Fruit fly (Drosophila melanogaster) whole organism, embryonic: ENCODE data around the gene CG43273.

Experiments
- C15 ChIP-seq: fragments of 200-800 bp; sonication (Bioruptor generic); IDR thresholded peaks from 3 replicates; pipeline ENCODE4 v1.3.6; 2022; ENCODE audit warnings: missing biosample characterization, missing genetic modification characterization
- CG11560 ChIP-seq: fragments of 200-800 bp; sonication (Bioruptor generic); IDR thresholded peaks from 3 replicates; pipeline ENCODE4 v1.3.6; 2022; ENCODE audit warnings: missing biosample characterization, missing genetic modification characterization
- CG11723 ChIP-seq: fragments of 200-800 bp; sonication (Bioruptor generic); optimal IDR thresholded peaks from 2 replicates; lab custom pipeline; 2017; ENCODE audit warnings: missing biosample characterization, mild to moderate bottlenecking, missing genetic modification characterization
- CG12104 ChIP-seq: fragments of 200-800 bp; sonication (Bioruptor generic); optimal IDR thresholded peaks from 3 replicates; lab custom pipeline; 2016; ENCODE audit warnings: missing biosample characterization, missing genetic modification characterization
- CG12391 ChIP-seq: fragments of 200-800 bp; sonication (Bioruptor generic); optimal IDR thresholded peaks from 3 replicates; lab custom pipeline; 2018; ENCODE audit warnings: missing biosample characterization, mild to moderate bottlenecking, missing genetic modification characterization, moderate library complexity
- CG13624 ChIP-seq: fragments of 200-800 bp; sonication (Bioruptor generic); optimal IDR thresholded peaks from 2 replicates; lab custom pipeline; 2016; ENCODE audit warnings: missing biosample characterization, missing genetic modification characterization
- CG14014 ChIP-seq: fragments of 200-800 bp; sonication (Bioruptor generic); IDR thresholded peaks from 2 replicates; pipeline ENCODE4 v1.3.6; 2022; ENCODE audit warnings: missing biosample characterization, missing genetic modification characterization
- CG14050 ChIP-seq: fragments of 200-800 bp; sonication (Bioruptor generic); IDR thresholded peaks from 3 replicates; pipeline ENCODE4 v1.3.6; 2022; ENCODE audit warnings: missing biosample characterization, missing genetic modification characterization
- CG15073 ChIP-seq: fragments of 200-800 bp; sonication (Bioruptor generic); optimal IDR thresholded peaks from 2 replicates; lab custom pipeline; 2016; ENCODE audit warnings: missing biosample characterization, missing genetic modification characterization
- CG15479 ChIP-seq: fragments of 200-800 bp; sonication (Bioruptor generic); optimal IDR thresholded peaks from 3 replicates; lab custom pipeline; 2019; ENCODE audit warnings: missing biosample characterization, mild to moderate bottlenecking, missing genetic modification characterization, moderate library complexity
- CG17328 ChIP-seq: fragments of 200-800 bp; sonication (Bioruptor generic); IDR thresholded peaks from 2 replicates; pipeline ENCODE4 v1.3.6; 2022; ENCODE audit warnings: missing biosample characterization, missing genetic modification characterization
- CG17568 ChIP-seq: fragments of 200-800 bp; sonication (Bioruptor generic); optimal IDR thresholded peaks from 2 replicates; lab custom pipeline; 2018; ENCODE audit warnings: missing biosample characterization, mild to moderate bottlenecking, missing genetic modification characterization, moderate library complexity
- CG30020 ChIP-seq: fragments of 200-800 bp; optimal IDR thresholded peaks from 2 replicates; lab custom pipeline; 2019; ENCODE audit warnings: missing biosample characterization, mild to moderate bottlenecking, missing genetic modification characterization, moderate library complexity
- CG4404 ChIP-seq: fragments of 200-800 bp; sonication (Bioruptor generic); IDR thresholded peaks from 2 replicates; pipeline ENCODE4 v1.3.6; 2022; ENCODE audit warnings: missing biosample characterization, missing genetic modification characterization
- CG5180 ChIP-seq: fragments of 200-800 bp; sonication (Bioruptor generic); optimal IDR thresholded peaks from 3 replicates; lab custom pipeline; 2017; ENCODE audit warnings: missing biosample characterization, missing genetic modification characterization, mild to moderate bottlenecking, moderate library complexity, missing genetic modification reagents
- CG5953 ChIP-seq: fragments of 200-800 bp; sonication (Bioruptor generic); IDR thresholded peaks from 2 replicates; pipeline ENCODE4 v1.3.6; 2022; ENCODE audit warnings: missing biosample characterization, missing genetic modification characterization
- CG6272 ChIP-seq: fragments of 200-800 bp; sonication (Bioruptor generic); IDR thresholded peaks from 2 replicates; pipeline ENCODE4 v1.3.6; 2022; ENCODE audit warnings: missing biosample characterization, missing genetic modification characterization
- CG6791 ChIP-seq: fragments of 200-800 bp; sonication (Bioruptor generic); IDR thresholded peaks from 3 replicates; pipeline ENCODE4 v1.3.6; 2022; ENCODE audit warnings: missing biosample characterization, missing genetic modification characterization; ENCODE audit not compliant: partially characterized antibody
- CG6854 ChIP-seq: fragments of 200-800 bp; sonication (Bioruptor generic); optimal IDR thresholded peaks from 3 replicates; lab custom pipeline; 2017; ENCODE audit warnings: missing biosample characterization, mild to moderate bottlenecking, missing genetic modification characterization
- CG8281 ChIP-seq: fragments of 200-800 bp; sonication (Bioruptor generic); optimal IDR thresholded peaks from 2 replicates; lab custom pipeline; 2018; ENCODE audit warnings: missing biosample characterization, mild to moderate bottlenecking, missing genetic modification characterization, moderate library complexity
- CG8359 ChIP-seq: fragments of 200-800 bp; sonication (Bioruptor generic); optimal IDR thresholded peaks from 2 replicates; lab custom pipeline; 2017; ENCODE audit warnings: missing biosample characterization, mild to moderate bottlenecking, missing genetic modification characterization, borderline replicate concordance
- CG8388 ChIP-seq: fragments of 200-800 bp; sonication (Bioruptor generic); optimal IDR thresholded peaks from 2 replicates; lab custom pipeline; 2019; ENCODE audit warnings: missing biosample characterization, mild to moderate bottlenecking, missing genetic modification characterization, moderate library complexity
- Camta ChIP-seq: fragments of 200-800 bp; sonication (Bioruptor generic); optimal IDR thresholded peaks from 2 replicates; lab custom pipeline; 2016; ENCODE audit warnings: missing biosample characterization, missing genetic modification characterization
- CrebB ChIP-seq: fragments of 200-800 bp; sonication (Bioruptor generic); optimal IDR thresholded peaks from 3 replicates; lab custom pipeline; 2018; ENCODE audit warnings: missing biosample characterization, mild to moderate bottlenecking, missing genetic modification characterization
- Doc3 ChIP-seq: fragments of 200-800 bp; sonication (Bioruptor generic); IDR thresholded peaks from 3 replicates; pipeline ENCODE4 v1.3.6; 2022; ENCODE audit warnings: missing biosample characterization, missing genetic modification characterization; ENCODE audit not compliant: partially characterized antibody
- Fer3 ChIP-seq: fragments of 200-800 bp; sonication (Bioruptor generic); optimal IDR thresholded peaks from 2 replicates; lab custom pipeline; 2018; ENCODE audit warnings: missing biosample characterization, mild to moderate bottlenecking, missing genetic modification characterization, moderate library complexity
- GATAe ChIP-seq: fragments of 200-800 bp; sonication (Bioruptor generic); conservative IDR thresholded peaks from 2 replicates; pipeline ENCODE4 v1.3.6; 2022; ENCODE audit warnings: missing biosample characterization, missing genetic modification characterization
- Hand ChIP-seq: fragments of 200-800 bp; sonication (Bioruptor generic); optimal IDR thresholded peaks from 2 replicates; lab custom pipeline; 2017; ENCODE audit warnings: mild to moderate bottlenecking, missing biosample characterization, missing genetic modification reagents, missing genetic modification characterization
- Hey ChIP-seq: fragments of 200-800 bp; sonication (Bioruptor generic); optimal IDR thresholded peaks from 3 replicates; lab custom pipeline; 2018; ENCODE audit warnings: missing biosample characterization, mild to moderate bottlenecking, missing genetic modification characterization
- Hr3 ChIP-seq: fragments of 200-800 bp; sonication (Bioruptor generic); optimal IDR thresholded peaks from 3 replicates; lab custom pipeline; 2016; ENCODE audit warnings: missing biosample characterization, missing genetic modification characterization
- Hr51 ChIP-seq, 2 experiments: fragments of 200-800 bp; sonication (Bioruptor generic); optimal IDR thresholded peaks; 2 replicates in 1 of 2; 3 replicates in 1 of 2; lab custom pipeline; 2016 to 2018; ENCODE audit warnings: missing biosample characterization in 2 of 2, missing genetic modification characterization in 2 of 2, mild to moderate bottlenecking in 1 of 2, moderate library complexity in 1 of 2
- Lpt ChIP-seq: fragments of >200 bp; optimal IDR thresholded peaks from 2 replicates; lab custom pipeline; 2018; ENCODE audit warnings: missing biosample characterization, missing genetic modification characterization
- Mes4 ChIP-seq: fragments of 200-800 bp; sonication (Bioruptor generic); optimal IDR thresholded peaks from 2 replicates; lab custom pipeline; 2016; ENCODE audit warnings: missing biosample characterization, missing genetic modification characterization
- NFAT ChIP-seq: fragments of 200-800 bp; sonication (Bioruptor generic); IDR thresholded peaks from 2 replicates; pipeline ENCODE4 v1.3.6; 2022; ENCODE audit warnings: missing biosample characterization, missing genetic modification characterization
- Ptx1 ChIP-seq: fragments of 200-800 bp; sonication (Bioruptor generic); IDR thresholded peaks from 2 replicates; pipeline ENCODE4 v1.3.6; 2022; ENCODE audit warnings: missing biosample characterization, missing genetic modification characterization
- Side ChIP-seq: fragments of 200-800 bp; sonication (Bioruptor generic); optimal IDR thresholded peaks from 2 replicates; lab custom pipeline; 2016; ENCODE audit warnings: missing biosample characterization, missing genetic modification characterization
- ab ChIP-seq: fragments of 200-800 bp; sonication (Bioruptor generic); optimal IDR thresholded peaks from 2 replicates; lab custom pipeline; 2016; ENCODE audit warnings: missing biosample characterization, missing genetic modification characterization
- az2 ChIP-seq: fragments of 200-800 bp; sonication (Bioruptor generic); optimal IDR thresholded peaks from 3 replicates; lab custom pipeline; 2016; ENCODE audit warnings: missing biosample characterization, missing genetic modification characterization
- dm ChIP-seq: fragments of 200-800 bp; sonication (Bioruptor generic); optimal IDR thresholded peaks from 3 replicates; lab custom pipeline; 2016; ENCODE audit warnings: missing biosample characterization, missing genetic modification characterization
- dmrt99B ChIP-seq: fragments of 200-800 bp; sonication (Bioruptor generic); optimal IDR thresholded peaks from 2 replicates; lab custom pipeline; 2018; ENCODE audit warnings: missing biosample characterization, mild to moderate bottlenecking, missing genetic modification characterization, moderate library complexity
- eyg ChIP-seq: fragments of 200-800 bp; sonication (Bioruptor generic); optimal IDR thresholded peaks from 3 replicates; lab custom pipeline; 2016; ENCODE audit warnings: missing biosample characterization, missing genetic modification characterization
- fru ChIP-seq: fragments of >200 bp; optimal IDR thresholded peaks from 2 replicates; lab custom pipeline; 2017
- grau ChIP-seq: fragments of 200-800 bp; optimal IDR thresholded peaks from 3 replicates; lab custom pipeline; 2019; ENCODE audit warnings: missing biosample characterization, mild to moderate bottlenecking, missing genetic modification characterization, moderate library complexity
- lola ChIP-seq, 3 experiments: fragments of >200 bp in 2 of 3; fragments of 200-800 bp in 1 of 3; sonication (Bioruptor generic) in 1 of 3; optimal IDR thresholded peaks; 2 replicates each; lab custom pipeline; 2017 to 2019; ENCODE audit warnings: missing biosample characterization in 3 of 3, missing genetic modification characterization in 3 of 3, mild to moderate bottlenecking in 1 of 3, moderate library complexity in 1 of 3
- mirr ChIP-seq: fragments of 200-800 bp; sonication (Bioruptor generic); optimal IDR thresholded peaks from 3 replicates; lab custom pipeline; 2018; ENCODE audit warnings: missing biosample characterization, mild to moderate bottlenecking, missing genetic modification characterization
- nerfin-2 ChIP-seq: fragments of 200-800 bp; sonication (Bioruptor generic); IDR thresholded peaks from 2 replicates; pipeline ENCODE4 v1.3.6; 2022; ENCODE audit warnings: missing biosample characterization, missing genetic modification characterization; ENCODE audit not compliant: partially characterized antibody
- sna ChIP-seq: fragments of 200-800 bp; sonication (Bioruptor generic); IDR thresholded peaks from 2 replicates; pipeline ENCODE4 v1.3.6; 2022; ENCODE audit warnings: missing biosample characterization, missing genetic modification characterization; ENCODE audit not compliant: partially characterized antibody
- vnd ChIP-seq: fragments of 200-800 bp; sonication (Bioruptor generic); IDR thresholded peaks from 3 replicates; pipeline ENCODE4 v1.3.6; 2022; ENCODE audit warnings: missing biosample characterization, missing genetic modification characterization; ENCODE audit not compliant: partially characterized antibody
- zfh1 ChIP-seq: fragments of 200-800 bp; sonication (Bioruptor generic); IDR thresholded peaks from 3 replicates; pipeline ENCODE4 v1.3.6; 2022; ENCODE audit warnings: missing biosample characterization, missing genetic modification characterization

CG43273 gene

dm6 chr3R:24816993-24817854 is 12.9 kb upstream of the CG43273 start, which contains the start of the genes CG5808 and Saf-B (continued):
- no peak for TF ChIP-seq CG13624
- peak; percentile 56 for TF ChIP-seq CG30020
- TF ChIP-seq Camta (GFP tag; lab: Kevin White, UChicago) = no peak
- no peak for TF ChIP-seq C15 (GFP tag; lab: Robert Waterston, UW)
- TF ChIP-seq CG6854 (GFP tag; lab: Kevin White, UChicago) = no peak
- TF ChIP-seq CG8281 (tag; lab: Kevin White, UChicago) = no peak
- TF ChIP-seq CG14014 = no peak
- no peak for TF ChIP-seq zfh1 (GFP tag; lab: Robert Waterston, UW)
- TF ChIP-seq eyg (GFP tag; lab: Kevin White, UChicago) = no peak
- TF ChIP-seq Hr51 (GFP tag; optimal IDR thresholded peaks at IDR 0.05; lab: Kevin White, UChicago) = no peak
- TF ChIP-seq GATAe (GFP tag; lab: Robert Waterston, UW) = no peak
- no peak for TF ChIP-seq CG11723
- peak; percentile 33 for TF ChIP-seq az2 (GFP tag; lab: Kevin White, UChicago)
- peak; percentile 69 for TF ChIP-seq CG12391 (tag; lab: Kevin White, UChicago)
- TF ChIP-seq Fer3 (tag; lab: Kevin White, UChicago) = peak; percentile 19
- no peak for TF ChIP-seq CG8359 (GFP tag; lab: Kevin White, UChicago)
- TF ChIP-seq CG5953 (GFP tag; lab: Robert Waterston, UW) = no peak
- TF ChIP-seq Mes4 (GFP tag; lab: Kevin White, UChicago) = no peak
- TF ChIP-seq Lpt = no peak
- peak; percentile 56 for TF ChIP-seq sna (GFP tag; lab: Robert Waterston, UW)
- TF ChIP-seq fru = no peak
- TF ChIP-seq CG17328 = no peak
- TF ChIP-seq dm (GFP tag; lab: Kevin White, UChicago) = no peak
- TF ChIP-seq Ptx1 (GFP tag; lab: Robert Waterston, UW) = peak; percentile 81
- no peak for TF ChIP-seq CG6272 (GFP tag; lab: Robert Waterston, UW)
- TF ChIP-seq CG5180 (GFP tag; lab: Kevin White, UChicago) = no peak
- no peak for TF ChIP-seq CG17568 (GFP tag; lab: Kevin White, UChicago)
- TF ChIP-seq CG14050 (GFP tag; lab: Robert Waterston, UW) = no peak
- no peak for TF ChIP-seq Side (GFP tag; lab: Kevin White, UChicago)
- peak; percentile 79 for TF ChIP-seq Doc3 (GFP tag; lab: Robert Waterston, UW)
- TF ChIP-seq dmrt99B (tag; lab: Kevin White, UChicago) = no peak
- no peak for TF ChIP-seq NFAT (GFP tag; lab: Robert Waterston, UW)
- TF ChIP-seq nerfin-2 = peak; percentile 86
- peak; percentile 48; the same call in 1 of the 2 replicates for TF ChIP-seq CG4404 (GFP tag; lab: Robert Waterston, UW)
- TF ChIP-seq CG15073 (GFP tag; lab: Kevin White, UChicago) = no peak
- peak; percentile 89 for TF ChIP-seq CG6791
- peak in 1 of 3 experiments; percentile 60 for TF ChIP-seq lola (GFP tag; optimal IDR thresholded peaks at IDR 0.05; lab: Kevin White, UChicago)
- TF ChIP-seq Hey = no peak
- TF ChIP-seq vnd = peak; percentile 88
- TF ChIP-seq CG8388 = no peak
- TF ChIP-seq CG15479 (GFP tag; lab: Kevin White, UChicago) = no peak
- peak; percentile 74 for TF ChIP-seq CG12104 (GFP tag; lab: Kevin White, UChicago)
- TF ChIP-seq Hand (GFP tag; lab: Kevin White, UChicago) = no peak
- TF ChIP-seq CG11560 (tag; lab: Robert Waterston, UW) = peak; percentile 92
- TF ChIP-seq CrebB (tag; lab: Kevin White, UChicago) = no peak
- no peak for TF ChIP-seq mirr (GFP tag; lab: Kevin White, UChicago)
- TF ChIP-seq ab = no peak
- TF ChIP-seq Hr3 (GFP tag; lab: Kevin White, UChicago) = no peak
- no peak for TF ChIP-seq grau (tag; lab: Kevin White, UChicago)
